Worm (Caenorhabditis elegans) whole organism, L4/young adult: ENCODE results near the gene pqn-87.

Source experiments
- W03F9.2 ChIP-seq: fragments of 150-350 bp; optimal IDR thresholded peaks from 2 replicates; lab custom pipeline; 2014; ENCODE audit warnings: missing biosample characterization, missing genetic modification characterization
- dao-5 ChIP-seq: sonication (generic microtip); optimal IDR thresholded peaks from 2 replicates; lab custom pipeline; 2016; ENCODE audit warnings: missing genotype, missing genetic modification characterization, moderate library complexity, missing compliant biosample characterization
- him-1 ChIP-seq: sonication (generic microtip); optimal IDR thresholded peaks from 2 replicates; lab custom pipeline; 2016; ENCODE audit warnings: missing genotype, missing genetic modification reagents, missing genetic modification characterization, missing compliant biosample characterization

DNA sequence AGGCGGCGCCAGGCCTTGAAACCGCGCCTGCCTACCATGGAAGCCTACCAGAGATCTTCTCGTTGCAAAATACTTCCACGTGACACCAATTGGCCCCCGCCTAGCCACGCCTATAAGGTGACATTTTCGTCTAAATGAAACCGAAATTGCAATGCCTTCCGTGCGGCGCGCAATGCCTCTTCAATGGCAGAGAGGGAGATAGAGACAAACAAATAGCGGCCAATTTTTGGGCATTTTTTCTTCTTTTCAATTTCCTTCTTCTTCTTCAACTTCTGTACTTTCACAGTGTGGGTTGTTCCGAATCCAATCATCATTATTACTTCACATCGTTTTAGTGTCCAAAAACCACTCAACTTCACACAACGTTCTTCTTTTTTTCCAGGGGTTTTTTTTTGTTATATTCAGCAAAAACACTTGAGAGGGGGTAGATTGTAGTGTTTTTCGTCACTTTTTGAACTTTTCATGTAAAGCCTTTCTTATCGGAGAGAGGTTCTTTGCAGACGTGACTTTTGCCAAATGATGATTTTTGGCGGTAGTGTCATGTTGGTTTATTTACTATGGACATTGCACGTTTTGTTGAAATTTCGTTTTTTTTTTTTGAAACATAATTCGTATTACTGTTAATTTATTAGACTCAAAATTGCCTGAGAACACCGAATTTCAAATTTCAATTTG is 36.4 kb upstream of the pqn-87 start:
- TF ChIP-seq W03F9.2 (tag; lab: Kevin White, UChicago) (no peak), him-1 (tag; lab: Kevin White, UChicago) (no peak), dao-5 (tag; lab: Kevin White, UChicago) (no peak)
